Fruit fly (Drosophila melanogaster) whole organism, embryonic: ENCODE data around the gene esc.

Source experiments
- Adf1 ChIP-seq: fragments of 200-800 bp; sonication (Bioruptor generic); IDR thresholded peaks from 2 replicates; pipeline ENCODE4 v1.3.6; 2022; ENCODE audit warnings: missing biosample characterization, missing genetic modification characterization
- BtbVII ChIP-seq: fragments of 200-800 bp; sonication (Bioruptor generic); optimal IDR thresholded peaks from 3 replicates; lab custom pipeline; 2017; ENCODE audit warnings: missing biosample characterization, mild to moderate bottlenecking, missing genetic modification characterization
- CG12942 ChIP-seq: fragments of 200-800 bp; sonication (Bioruptor generic); optimal IDR thresholded peaks from 3 replicates; lab custom pipeline; 2016; ENCODE audit warnings: missing biosample characterization, missing genetic modification characterization
- CG15479 ChIP-seq: fragments of 200-800 bp; sonication (Bioruptor generic); optimal IDR thresholded peaks from 3 replicates; lab custom pipeline; 2019; ENCODE audit warnings: missing biosample characterization, mild to moderate bottlenecking, missing genetic modification characterization, moderate library complexity
- CG17359 ChIP-seq: fragments of 200-800 bp; sonication (Bioruptor generic); optimal IDR thresholded peaks from 3 replicates; lab custom pipeline; 2018; ENCODE audit warnings: missing biosample characterization, mild to moderate bottlenecking, missing genetic modification characterization, moderate library complexity
- CG18599 ChIP-seq: fragments of 200-800 bp; sonication (Bioruptor generic); optimal IDR thresholded peaks from 3 replicates; lab custom pipeline; 2017; ENCODE audit warnings: missing biosample characterization, missing genetic modification characterization, mild to moderate bottlenecking, moderate library complexity, missing genetic modification reagents
- CG18764 ChIP-seq: fragments of 200-800 bp; sonication (Bioruptor generic); optimal IDR thresholded peaks from 3 replicates; lab custom pipeline; 2016; ENCODE audit warnings: missing biosample characterization, missing genetic modification characterization
- CG2120 ChIP-seq: fragments of 200-800 bp; sonication (Bioruptor generic); optimal IDR thresholded peaks from 3 replicates; lab custom pipeline; 2016; ENCODE audit warnings: missing biosample characterization, missing genetic modification characterization
- CG2678 ChIP-seq: fragments of 200-800 bp; sonication (Bioruptor generic); optimal IDR thresholded peaks from 3 replicates; lab custom pipeline; 2019; ENCODE audit warnings: missing biosample characterization, mild to moderate bottlenecking, missing genetic modification characterization, moderate library complexity
- CG3281 ChIP-seq: fragments of 200-800 bp; sonication (Bioruptor generic); optimal IDR thresholded peaks from 3 replicates; lab custom pipeline; 2017; ENCODE audit warnings: missing biosample characterization, mild to moderate bottlenecking, missing genetic modification characterization
- CG34376 ChIP-seq: fragments of 200-800 bp; sonication (Bioruptor generic); optimal IDR thresholded peaks from 2 replicates; lab custom pipeline; 2018; ENCODE audit warnings: missing biosample characterization, mild to moderate bottlenecking, missing genetic modification characterization
- CG4328 ChIP-seq: fragments of 200-800 bp; sonication (Bioruptor generic); optimal IDR thresholded peaks from 3 replicates; lab custom pipeline; 2017; ENCODE audit warnings: missing biosample characterization, missing genetic modification reagents, missing genetic modification characterization
- CG4707 ChIP-seq: fragments of 200-800 bp; sonication (Bioruptor generic); optimal IDR thresholded peaks from 2 replicates; lab custom pipeline; 2018; ENCODE audit warnings: missing biosample characterization, mild to moderate bottlenecking, missing genetic modification characterization, moderate library complexity
- CG9932 ChIP-seq: fragments of 200-800 bp; sonication (Bioruptor generic); IDR thresholded peaks from 2 replicates; pipeline ENCODE4 v1.3.6; 2022; ENCODE audit warnings: missing biosample characterization, missing genetic modification characterization
- Doc2 ChIP-seq: fragments of 200-800 bp; sonication (Bioruptor generic); IDR thresholded peaks from 2 replicates; pipeline ENCODE4 v1.3.6; 2022; ENCODE audit warnings: missing biosample characterization, missing genetic modification characterization
- Doc3 ChIP-seq: fragments of 200-800 bp; sonication (Bioruptor generic); IDR thresholded peaks from 3 replicates; pipeline ENCODE4 v1.3.6; 2022; ENCODE audit warnings: missing biosample characterization, missing genetic modification characterization; ENCODE audit not compliant: partially characterized antibody
- Eip74EF ChIP-seq, 2 experiments: fragments of 200-800 bp in 1 of 2; fragments of >200 bp in 1 of 2; sonication (Bioruptor generic) in 1 of 2; optimal IDR thresholded peaks; 2 replicates each; lab custom pipeline; 2017 to 2019; ENCODE audit warnings: missing biosample characterization in 2 of 2, missing genetic modification characterization in 2 of 2, mild to moderate bottlenecking in 1 of 2, moderate library complexity in 1 of 2
- Elba2 ChIP-seq: fragments of 200-800 bp; sonication (Bioruptor generic); optimal IDR thresholded peaks from 3 replicates; lab custom pipeline; 2016; ENCODE audit warnings: missing biosample characterization, missing genetic modification characterization
- Jarid2 ChIP-seq: fragments of 200-800 bp; sonication (Bioruptor generic); optimal IDR thresholded peaks from 3 replicates; lab custom pipeline; 2017; ENCODE audit warnings: mild to moderate bottlenecking, missing biosample characterization, missing genetic modification reagents, missing genetic modification characterization
- Lhr ChIP-seq: fragments of 200-800 bp; sonication (Bioruptor generic); optimal IDR thresholded peaks from 3 replicates; lab custom pipeline; 2017; ENCODE audit warnings: mild to moderate bottlenecking, missing biosample characterization, missing genetic modification reagents, missing genetic modification characterization
- MTF-1 ChIP-seq: fragments of 200-800 bp; sonication (Bioruptor generic); optimal IDR thresholded peaks from 2 replicates; lab custom pipeline; 2018; ENCODE audit warnings: missing biosample characterization, mild to moderate bottlenecking, missing genetic modification characterization, borderline replicate concordance
- Mad ChIP-seq: fragments of 200-800 bp; sonication (Bioruptor generic); optimal IDR thresholded peaks from 2 replicates; lab custom pipeline; 2016; ENCODE audit warnings: missing biosample characterization, missing genetic modification characterization
- Max ChIP-seq: fragments of 200-800 bp; sonication (Bioruptor generic); optimal IDR thresholded peaks from 2 replicates; lab custom pipeline; 2016; ENCODE audit warnings: missing biosample characterization, mild to moderate bottlenecking, missing genetic modification characterization
- Med ChIP-seq: fragments of 200-800 bp; sonication (Bioruptor generic); peaks from one replicate; lab custom pipeline; 2016; ENCODE audit warnings: missing biosample characterization, missing genetic modification characterization, mild to moderate bottlenecking, inconsistent platforms, moderate library complexity
- Side ChIP-seq: fragments of 200-800 bp; sonication (Bioruptor generic); optimal IDR thresholded peaks from 2 replicates; lab custom pipeline; 2016; ENCODE audit warnings: missing biosample characterization, missing genetic modification characterization
- Sox100B ChIP-seq: fragments of 200-800 bp; sonication (Bioruptor generic); optimal IDR thresholded peaks from 3 replicates; lab custom pipeline; 2018; ENCODE audit warnings: missing biosample characterization, mild to moderate bottlenecking, missing genetic modification characterization
- Stat92E ChIP-seq, 3 experiments: fragments of >200 bp in 2 of 3; fragments of 200-800 bp in 1 of 3; sonication (Bioruptor generic) in 1 of 3; optimal IDR thresholded peaks; 2 replicates each; lab custom pipeline; 2017 to 2019; ENCODE audit warnings: missing biosample characterization in 3 of 3, missing genetic modification characterization in 3 of 3, mild to moderate bottlenecking in 1 of 3, moderate library complexity in 1 of 3
- Trl ChIP-seq, 3 experiments: fragments of >200 bp in 2 of 3; fragments of 200-800 bp in 1 of 3; sonication (Bioruptor generic) in 1 of 3; optimal IDR thresholded peaks; 2 replicates in 1 of 3; 3 replicates in 2 of 3; lab custom pipeline; 2016 to 2017; ENCODE audit warnings: missing biosample characterization in 1 of 3, missing genetic modification characterization in 1 of 3
- aop ChIP-seq: fragments of 200-800 bp; sonication (Bioruptor generic); IDR thresholded peaks from 2 replicates; pipeline ENCODE4 v1.3.6; 2022; ENCODE audit warnings: missing biosample characterization, missing genetic modification characterization
- ato ChIP-seq: fragments of 200-800 bp; sonication (Bioruptor generic); IDR thresholded peaks from 2 replicates; pipeline ENCODE4 v1.3.6; 2022; ENCODE audit warnings: missing biosample characterization, missing genetic modification characterization; ENCODE audit not compliant: partially characterized antibody
- crc ChIP-seq: fragments of 200-800 bp; sonication (Bioruptor generic); optimal IDR thresholded peaks from 2 replicates; lab custom pipeline; 2016; ENCODE audit warnings: missing biosample characterization, missing genetic modification characterization
- da ChIP-seq: fragments of 200-800 bp; sonication (Bioruptor generic); optimal IDR thresholded peaks from 2 replicates; lab custom pipeline; 2016; ENCODE audit warnings: missing biosample characterization, missing genetic modification characterization
- dan ChIP-seq: fragments of 200-800 bp; sonication (Bioruptor generic); IDR thresholded peaks from 2 replicates; pipeline ENCODE4 v1.3.6; 2022; ENCODE audit warnings: missing biosample characterization, missing genetic modification characterization
- emc ChIP-seq: fragments of 200-800 bp; sonication (Bioruptor generic); optimal IDR thresholded peaks from 2 replicates; lab custom pipeline; 2016; ENCODE audit warnings: missing biosample characterization, missing genetic modification characterization
- gcm ChIP-seq: fragments of 200-800 bp; sonication (Bioruptor generic); optimal IDR thresholded peaks from 2 replicates; lab custom pipeline; 2019; ENCODE audit warnings: missing biosample characterization, mild to moderate bottlenecking, missing genetic modification characterization, moderate library complexity
- kah ChIP-seq: fragments of 200-800 bp; sonication (Bioruptor generic); optimal IDR thresholded peaks from 2 replicates; lab custom pipeline; 2018; ENCODE audit warnings: missing biosample characterization, mild to moderate bottlenecking, missing genetic modification characterization
- lilli ChIP-seq: fragments of 200-800 bp; sonication (Bioruptor generic); optimal IDR thresholded peaks from 3 replicates; lab custom pipeline; 2016; ENCODE audit warnings: missing biosample characterization, missing genetic modification characterization
- lov ChIP-seq, 2 experiments: fragments of 200-800 bp in 1 of 2; fragments of >200 bp in 1 of 2; sonication (Bioruptor generic) in 1 of 2; IDR thresholded peaks in 1 of 2; optimal IDR thresholded peaks in 1 of 2; 2 replicates in 1 of 2; 3 replicates in 1 of 2; pipeline versions ENCODE4 v1.3.6 to Lab custom; 2017 to 2022; ENCODE audit warnings: missing biosample characterization in 1 of 2, missing genetic modification characterization in 1 of 2
- mld ChIP-seq: fragments of 200-800 bp; sonication (Bioruptor generic); IDR thresholded peaks from 3 replicates; pipeline ENCODE4 v1.3.6; 2022; ENCODE audit warnings: missing biosample characterization, missing genetic modification characterization; ENCODE audit not compliant: partially characterized antibody
- pan ChIP-seq, 4 experiments: fragments of >200 bp in 3 of 4; fragments of 200-800 bp in 1 of 4; sonication (Bioruptor generic) in 1 of 4; optimal IDR thresholded peaks in 3 of 4; IDR thresholded peaks in 1 of 4; 2 replicates each; pipeline versions ENCODE4 v1.3.6 to Lab custom; 2017 to 2022; ENCODE audit warnings: missing biosample characterization in 2 of 4, missing genetic modification characterization in 2 of 4, mixed read lengths in 1 of 4
- pb ChIP-seq: fragments of 200-800 bp; sonication (Bioruptor generic); optimal IDR thresholded peaks from 3 replicates; lab custom pipeline; 2016; ENCODE audit warnings: missing biosample characterization, missing genetic modification characterization
- phol ChIP-seq: fragments of 200-800 bp; sonication (Bioruptor generic); optimal IDR thresholded peaks from 3 replicates; lab custom pipeline; 2018; ENCODE audit warnings: missing biosample characterization, mild to moderate bottlenecking, missing genetic modification characterization, moderate library complexity
- run ChIP-seq: fragments of 200-800 bp; sonication (Bioruptor generic); optimal IDR thresholded peaks from 3 replicates; lab custom pipeline; 2018; ENCODE audit warnings: missing biosample characterization, mild to moderate bottlenecking, missing genetic modification characterization
- scrt ChIP-seq: fragments of 200-800 bp; sonication (Bioruptor generic); optimal IDR thresholded peaks from 2 replicates; lab custom pipeline; 2018; ENCODE audit warnings: missing biosample characterization, mild to moderate bottlenecking, missing genetic modification characterization, moderate library complexity
- so ChIP-seq: fragments of 200-800 bp; sonication (Bioruptor generic); IDR thresholded peaks from 3 replicates; pipeline ENCODE4 v1.3.6; 2022; ENCODE audit warnings: missing biosample characterization, missing genetic modification characterization
- sqz ChIP-seq: fragments of 200-800 bp; sonication (Bioruptor generic); optimal IDR thresholded peaks from 3 replicates; lab custom pipeline; 2018; ENCODE audit warnings: missing biosample characterization, mild to moderate bottlenecking, missing genetic modification characterization
- twi ChIP-seq: fragments of 200-800 bp; optimal IDR thresholded peaks from 2 replicates; lab custom pipeline; 2019; ENCODE audit warnings: missing biosample characterization, mild to moderate bottlenecking, missing genetic modification characterization, moderate library complexity
- unc-4 ChIP-seq: fragments of 200-800 bp; sonication (Bioruptor generic); IDR thresholded peaks from 2 replicates; pipeline ENCODE4 v1.3.6; 2022; ENCODE audit warnings: missing biosample characterization, missing genetic modification characterization; ENCODE audit not compliant: partially characterized antibody
- wek ChIP-seq: fragments of 200-800 bp; sonication (Bioruptor generic); optimal IDR thresholded peaks from 3 replicates; lab custom pipeline; 2018; ENCODE audit warnings: missing biosample characterization, mild to moderate bottlenecking, missing genetic modification characterization, moderate library complexity

Gene esc

DNA sequence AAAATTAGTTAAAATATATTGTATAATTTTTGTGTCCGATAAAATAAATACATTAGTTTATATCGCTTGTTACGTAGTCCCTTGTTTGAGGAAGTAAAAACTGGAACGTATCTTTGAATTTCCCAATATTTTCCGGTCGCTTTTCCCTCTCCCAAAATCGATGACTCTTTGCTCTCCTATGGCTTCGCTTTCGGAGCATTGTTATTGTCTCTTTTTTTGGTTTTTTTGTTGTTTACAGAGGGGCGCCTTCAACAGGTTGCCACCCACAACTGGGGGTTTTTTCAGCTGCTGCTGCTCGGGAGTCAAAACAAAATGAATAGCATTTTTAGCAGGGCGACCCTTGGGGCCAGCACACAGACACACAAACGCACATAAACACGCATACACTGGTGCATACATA lies 45.7 kb upstream of the esc start (continued):
- peak; percentile 96 for TF ChIP-seq kah
- no peak for TF ChIP-seq wek
- TF ChIP-seq Trl (optimal IDR thresholded peaks at IDR 0.05; lab: Kevin White, UChicago), result peak; percentile 42 to 60
- no peak for TF ChIP-seq Trl (GFP tag; optimal IDR thresholded peaks at IDR 0.05; lab: Kevin White, UChicago)
- no peak for TF ChIP-seq da
- TF ChIP-seq CG2678 (tag; lab: Kevin White, UChicago), result no peak
- TF ChIP-seq CG4707, result no peak
- TF ChIP-seq dan (GFP tag; lab: Robert Waterston, UW), result no peak
- no peak for TF ChIP-seq pb
- TF ChIP-seq Side (GFP tag; lab: Kevin White, UChicago), result no peak
- TF ChIP-seq aop (GFP tag; lab: Robert Waterston, UW), result no peak
- no peak for TF ChIP-seq Doc2
- TF ChIP-seq CG17359, result no peak
- no peak for TF ChIP-seq Sox100B (GFP tag; lab: Kevin White, UChicago)
- no peak for TF ChIP-seq Doc3
- TF ChIP-seq Med (GFP tag; lab: Kevin White, UChicago), result no peak
- no peak for TF ChIP-seq Elba2 (GFP tag; lab: Kevin White, UChicago)
- TF ChIP-seq crc (GFP tag; lab: Kevin White, UChicago), result no peak
- TF ChIP-seq Max (GFP tag; lab: Kevin White, UChicago), result no peak
- peak; percentile 3 for TF ChIP-seq sqz (GFP tag; lab: Kevin White, UChicago)
- TF ChIP-seq CG18599 (GFP tag; lab: Kevin White, UChicago), result no peak
- TF ChIP-seq CG3281 (GFP tag; lab: Kevin White, UChicago), result no peak
- no peak for TF ChIP-seq ato
- no peak for TF ChIP-seq Eip74EF (GFP tag; optimal IDR thresholded peaks at IDR 0.05; lab: Kevin White, UChicago)
- no peak for TF ChIP-seq CG2120 (GFP tag; lab: Kevin White, UChicago)
- no peak for TF ChIP-seq Lhr (GFP tag; lab: Kevin White, UChicago)
- TF ChIP-seq run (tag; lab: Kevin White, UChicago), result no peak
- peak; percentile 98 for TF ChIP-seq scrt (GFP tag; lab: Kevin White, UChicago)
- no peak for TF ChIP-seq pan (optimal IDR thresholded peaks at IDR 0.05; lab: Kevin White, UChicago)
- TF ChIP-seq pan (GFP tag; optimal IDR thresholded peaks at IDR 0.05 in 1 of 2, IDR thresholded peaks at IDR 0.05 in 1 of 2), result no peak
- no peak for TF ChIP-seq Mad (GFP tag; lab: Kevin White, UChicago)
- TF ChIP-seq so (GFP tag; lab: Robert Waterston, UW), result no peak
- no peak for TF ChIP-seq mld
- TF ChIP-seq, all 482 proteins: peak for 7

DNA sequence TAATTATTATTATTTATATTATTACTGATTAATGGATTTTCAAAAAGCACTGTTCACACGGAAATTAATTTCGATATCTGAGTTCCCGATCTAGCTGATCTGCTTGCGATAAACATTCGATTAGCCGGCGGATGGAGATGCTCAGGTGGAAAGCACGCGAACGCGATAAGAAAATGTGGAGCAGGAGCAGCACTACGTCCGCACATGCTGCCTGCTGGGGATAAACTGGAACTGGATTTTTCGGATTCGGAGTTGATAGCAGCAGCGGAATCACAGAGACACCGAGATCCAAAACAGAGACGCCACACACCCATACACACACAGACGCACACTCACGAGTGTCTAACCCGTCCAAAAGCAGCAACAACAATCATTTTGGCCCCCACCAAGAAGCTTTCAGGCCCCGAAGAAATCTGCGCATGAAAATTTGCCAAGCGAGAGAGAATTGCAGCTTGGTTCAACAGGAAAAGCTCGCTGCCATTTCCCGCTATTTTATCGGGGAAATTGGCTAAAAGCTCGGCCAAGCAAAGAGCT lies 45.1 kb upstream of the esc start:
- TF ChIP-seq lilli, result no peak
- TF ChIP-seq Med (GFP tag; lab: Kevin White, UChicago), result no peak
- no peak for TF ChIP-seq CG4328 (GFP tag; lab: Kevin White, UChicago)
- TF ChIP-seq MTF-1, result no peak
- TF ChIP-seq phol (tag; lab: Kevin White, UChicago), result no peak
- no peak for TF ChIP-seq Stat92E (GFP tag; optimal IDR thresholded peaks at IDR 0.05; lab: Kevin White, UChicago)
- no peak for TF ChIP-seq CG15479 (GFP tag; lab: Kevin White, UChicago)
- peak; percentile 26; the same call in 1 of the 2 replicates for TF ChIP-seq Adf1
- no peak for TF ChIP-seq CG12942
- TF ChIP-seq twi (tag; lab: Kevin White, UChicago), result no peak
- no peak for TF ChIP-seq BtbVII (GFP tag; lab: Kevin White, UChicago)
- no peak for TF ChIP-seq unc-4 (GFP tag; lab: Robert Waterston, UW)
- TF ChIP-seq CG34376, result no peak
- TF ChIP-seq CG18764 (GFP tag; lab: Kevin White, UChicago), result no peak
- no peak for TF ChIP-seq emc (GFP tag; lab: Kevin White, UChicago)
- 0 out of 2 replicates have a peak, but pooled peaks have one; percentile 23 for TF ChIP-seq CG9932
- TF ChIP-seq Jarid2, result peak; percentile 31
- TF ChIP-seq gcm, result no peak
- no peak for TF ChIP-seq lov (optimal IDR thresholded peaks at IDR 0.05; lab: Kevin White, UChicago)
- no peak for TF ChIP-seq lov (GFP tag; IDR thresholded peaks at IDR 0.05; lab: Robert Waterston, UW)
